Worm (Caenorhabditis elegans): ENCODE measurements around the gene ift-81.

ift-81 gene

DNA sequence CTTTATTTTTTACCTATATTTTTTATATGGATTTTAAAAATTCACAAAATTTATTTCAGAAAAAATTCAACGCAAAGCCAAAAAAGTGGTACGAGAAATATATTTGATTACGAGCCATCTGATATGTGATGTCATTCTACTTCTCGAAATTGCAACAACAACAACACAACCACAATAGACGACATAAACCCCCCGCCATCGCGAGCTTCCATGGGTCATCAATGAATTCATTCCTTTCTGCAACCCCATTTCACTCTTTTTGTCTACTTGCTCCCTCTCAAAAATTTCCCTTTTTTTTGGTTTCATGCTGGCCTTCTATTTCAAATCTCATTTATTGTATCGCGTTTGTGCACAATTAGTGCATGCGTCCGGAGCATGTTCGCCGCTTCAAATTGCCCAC lies 49.5 kb downstream of the ift-81 start:
- TF ChIP-seq aha-1 (tag) (peak; percentile 93), ZK337.2 (GFP tag; IDR thresholded peaks at IDR 0.05) (no peak)

DNA sequence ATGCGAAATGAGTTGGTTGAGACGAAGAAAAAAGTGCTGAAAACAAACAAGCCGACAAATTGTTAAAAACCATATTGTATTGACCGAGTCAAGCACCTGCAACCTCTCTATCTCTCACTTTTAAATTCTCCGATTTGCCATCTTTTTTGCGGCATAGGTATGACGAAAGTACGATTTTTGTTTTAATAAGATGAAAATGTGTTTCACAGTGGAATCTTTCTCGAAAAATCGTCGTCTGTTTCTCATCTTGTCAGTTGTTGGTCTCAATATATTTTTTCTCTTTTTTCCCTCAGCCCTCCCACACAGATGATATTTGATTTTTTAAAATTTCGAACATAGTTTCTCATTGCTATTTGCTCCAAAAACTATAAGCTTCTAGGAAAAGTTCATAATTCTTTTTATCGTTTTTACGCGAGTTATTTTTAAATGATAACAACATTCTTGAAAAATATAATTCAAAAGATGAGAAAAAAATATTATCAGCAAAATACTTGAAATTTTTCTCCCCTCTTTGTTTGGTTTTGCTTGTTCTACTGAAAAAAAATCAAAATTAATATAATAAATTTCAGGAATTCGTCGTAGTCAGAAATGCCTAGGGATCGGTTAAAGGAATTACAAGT lies 50.3 kb downstream of the ift-81 start, which contains the start of gene syx-3:
Gene syx-3 (plus strand): TSS at position 570 of the 620 bp plus-strand sequence.
- TF ChIP-seq zip-2 (tag; optimal IDR thresholded peaks at IDR 0.05) = no peak
- TF ChIP-seq lin-39 (tag; optimal IDR thresholded peaks at IDR 0.05) = no peak
- no peak for TF ChIP-seq saeg-2 (GFP tag; IDR thresholded peaks at IDR 0.05)
- TF ChIP-seq F26F4.8 (GFP tag; conservative IDR thresholded peaks at IDR 0.05) = no peak
- no peak for TF ChIP-seq spr-3 (GFP tag; optimal IDR thresholded peaks at IDR 0.05)
- TF ChIP-seq unc-62 (GFP tag; optimal IDR thresholded peaks at IDR 0.05 in 1 of 2) = peak in 1 of 2 experiments; percentile 5
- TF ChIP-seq unc-62 (tag; optimal IDR thresholded peaks at IDR 0.05) = no peak
- no peak for TF ChIP-seq Y5F2A.4 (GFP tag; optimal IDR thresholded peaks at IDR 0.05)
- TF ChIP-seq mep-1 (tag; optimal IDR thresholded peaks at IDR 0.05) = no peak
- no peak for TF ChIP-seq nhr-25 (tag; optimal IDR thresholded peaks at IDR 0.05; ENCODE audit: borderline replicate concordance, insufficient read depth)
- no peak for TF ChIP-seq zag-1 (tag; optimal IDR thresholded peaks at IDR 0.05)
- TF ChIP-seq pqm-1 (tag; optimal IDR thresholded peaks at IDR 0.05) = no peak
- TF ChIP-seq duxl-1 (tag; optimal IDR thresholded peaks at IDR 0.05; ENCODE audit: poor library complexity) = peak; percentile 47
- no peak for TF ChIP-seq nhr-77 (tag; optimal IDR thresholded peaks at IDR 0.05)
- TF ChIP-seq nhr-28 (tag; optimal IDR thresholded peaks at IDR 0.05) = peak; percentile 7
- no peak for TF ChIP-seq ceh-62 (tag; optimal IDR thresholded peaks at IDR 0.05)
- no peak for TF ChIP-seq zfp-2 (tag; optimal IDR thresholded peaks at IDR 0.05)
- TF ChIP-seq aha-1 (tag) = peak; percentile 94
- no peak for TF ChIP-seq attf-4 (tag; optimal IDR thresholded peaks at IDR 0.05)
- no peak for TF ChIP-seq R02D3.7 (tag; optimal IDR thresholded peaks at IDR 0.05)
- TF ChIP-seq arid-1 (GFP tag; conservative IDR thresholded peaks at IDR 0.05) = no peak
- peak; percentile 13 for TF ChIP-seq hlh-11 (tag; optimal IDR thresholded peaks at IDR 0.05)
- TF ChIP-seq ctbp-1 (GFP tag; IDR thresholded peaks at IDR 0.05) = no peak
- TF ChIP-seq set-16 (GFP tag; IDR thresholded peaks at IDR 0.05) = no peak
- TF ChIP-seq ceh-82 (tag; optimal IDR thresholded peaks at IDR 0.05) = no peak
- TF ChIP-seq mxl-2 (GFP tag; conservative IDR thresholded peaks at IDR 0.05) = no peak

DNA sequence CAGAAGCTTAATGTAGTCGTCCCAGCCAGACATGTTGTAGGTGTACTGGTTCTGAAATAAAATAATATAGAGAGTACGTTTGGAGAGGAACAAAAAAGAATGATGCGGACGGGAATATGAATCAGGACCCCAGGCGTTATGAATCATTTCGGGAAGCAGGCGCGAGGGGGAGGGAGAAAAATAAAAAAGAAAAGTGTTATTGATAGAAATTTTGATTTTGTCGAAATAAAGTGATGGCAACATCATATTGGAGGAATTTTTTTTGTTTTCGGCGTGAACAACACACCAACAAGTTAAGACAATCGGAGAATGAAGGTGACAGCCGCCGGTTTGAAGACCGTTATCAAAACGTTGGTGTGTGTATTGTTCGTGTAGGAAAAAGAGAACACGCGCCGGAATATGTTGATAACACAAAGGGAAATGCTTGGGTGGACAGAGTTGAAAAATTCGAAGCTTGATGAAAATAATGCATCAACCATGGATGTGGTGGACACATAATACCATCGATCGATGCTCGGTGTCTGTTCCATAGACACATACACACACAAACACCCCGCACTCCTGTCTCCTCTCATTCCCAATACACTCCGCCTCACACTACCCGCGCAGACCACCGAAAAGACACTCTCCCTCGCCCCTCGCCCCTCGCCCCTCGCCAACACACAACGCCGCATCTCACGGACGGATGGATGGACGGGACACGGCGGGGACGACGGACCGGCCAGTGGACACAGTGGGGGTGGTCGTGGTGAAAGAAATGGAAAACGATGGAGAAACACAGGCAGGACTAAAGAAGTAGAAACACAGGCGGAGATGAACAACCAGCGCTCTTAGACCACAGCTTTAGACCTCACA lies 55.9 kb downstream of the ift-81 start, which contains the start of gene pfn-2:
Gene pfn-2 (minus strand): TSS at position 51 of the 855 bp plus-strand sequence.
- TF ChIP-seq daf-12 (tag; optimal IDR thresholded peaks at IDR 0.05) (no peak), fos-1 (tag; optimal IDR thresholded peaks at IDR 0.05) (no peak), mxl-2 (GFP tag; conservative IDR thresholded peaks at IDR 0.05) (no peak), T26A8.4 (GFP tag; IDR thresholded peaks at IDR 0.05) (no peak), egl-43 (GFP tag; IDR thresholded peaks at IDR 0.05) (0 out of 2 replicates have a peak, but pooled peaks have one; percentile 72), pqm-1 (tag; optimal IDR thresholded peaks at IDR 0.05) (peak; percentile 38), dmd-6 (GFP tag; IDR thresholded peaks at IDR 0.05) (peak; percentile 40), unc-62 (GFP tag; optimal IDR thresholded peaks at IDR 0.05 in 1 of 2) (peak in 1 of 2 experiments; percentile 66), unc-62 (tag; optimal IDR thresholded peaks at IDR 0.05) (no peak), set-16 (GFP tag; IDR thresholded peaks at IDR 0.05) (peak; percentile 94), daf-19 (GFP tag; conservative IDR thresholded peaks at IDR 0.05) (no peak), vab-7 (GFP tag; IDR thresholded peaks at IDR 0.05) (no peak), nhr-10 (tag; optimal IDR thresholded peaks at IDR 0.05) (no peak), ctbp-1 (GFP tag; IDR thresholded peaks at IDR 0.05) (0 out of 2 replicates have a peak, but pooled peaks have one; percentile 13), mdl-1 (tag; optimal IDR thresholded peaks at IDR 0.05) (peak in 1 of 2 experiments; percentile 48), ceh-32 (tag; optimal IDR thresholded peaks at IDR 0.05; ENCODE audit: poor library complexity) (no peak), daf-16 (GFP tag; optimal IDR thresholded peaks at IDR 0.05) (no peak), daf-16 (tag; optimal IDR thresholded peaks at IDR 0.05) (peak; percentile 76), hmg-1.1 (GFP tag; IDR thresholded peaks at IDR 0.05) (peak; percentile 69), saeg-2 (GFP tag; IDR thresholded peaks at IDR 0.05) (no peak), sdz-12 (GFP tag; optimal IDR thresholded peaks at IDR 0.05) (no peak), hlh-30 (tag; optimal IDR thresholded peaks at IDR 0.05; ENCODE audit: insufficient read depth) (no peak), lim-7 (GFP tag; IDR thresholded peaks at IDR 0.05) (0 out of 2 replicates have a peak, but pooled peaks have one; percentile 8), gei-8 (GFP tag; optimal IDR thresholded peaks at IDR 0.05) (no peak), mep-1 (tag; optimal IDR thresholded peaks at IDR 0.05) (peak; percentile 33), ZK546.5 (tag; optimal IDR thresholded peaks at IDR 0.05) (no peak), php-3 (GFP tag; IDR thresholded peaks at IDR 0.05) (no peak)

Data from whole organism, L4 larva.